Fruit fly (Drosophila melanogaster) whole organism, adult: ENCODE results near the gene CG31195.

Source experiments
- CG12768 ChIP-seq: fragments of 200-800 bp; sonication (Bioruptor generic); optimal IDR thresholded peaks from 2 replicates; lab custom pipeline; 2017; ENCODE audit warnings: missing biosample characterization, missing genetic modification characterization, mild to moderate bottlenecking, moderate library complexity, missing genetic modification reagents
- CG1620 ChIP-seq: fragments of 200-800 bp; sonication (Bioruptor generic); optimal IDR thresholded peaks from 2 replicates; lab custom pipeline; 2016; ENCODE audit warnings: missing biosample characterization, missing genetic modification characterization
- CG33017 ChIP-seq: fragments of 200-800 bp; sonication (Bioruptor generic); optimal IDR thresholded peaks from 2 replicates; lab custom pipeline; 2018; ENCODE audit warnings: missing biosample characterization, mild to moderate bottlenecking, missing genetic modification characterization, moderate library complexity
- CG5204 ChIP-seq: fragments of 200-800 bp; sonication (Bioruptor generic); optimal IDR thresholded peaks from 2 replicates; lab custom pipeline; 2016; ENCODE audit warnings: missing biosample characterization, missing genetic modification characterization
- CG7045 ChIP-seq: fragments of 200-800 bp; sonication (Bioruptor generic); optimal IDR thresholded peaks from 2 replicates; lab custom pipeline; 2017; ENCODE audit warnings: missing biosample characterization, mild to moderate bottlenecking, missing genetic modification characterization
- CG7101 ChIP-seq: fragments of 200-800 bp; sonication (Bioruptor generic); optimal IDR thresholded peaks from 2 replicates; lab custom pipeline; 2018; ENCODE audit warnings: missing biosample characterization, mild to moderate bottlenecking, missing genetic modification characterization, moderate library complexity
- cic ChIP-seq: fragments of 200-800 bp; sonication (Bioruptor generic); optimal IDR thresholded peaks from 2 replicates; lab custom pipeline; 2017; ENCODE audit warnings: missing biosample characterization, mild to moderate bottlenecking, missing genetic modification characterization, moderate library complexity
- cnc ChIP-seq, 2 experiments: fragments of >200 bp; optimal IDR thresholded peaks; 2 replicates each; lab custom pipeline; 2017
- pad ChIP-seq: fragments of 200-800 bp; sonication (Bioruptor generic); optimal IDR thresholded peaks from 3 replicates; lab custom pipeline; 2017; ENCODE audit warnings: missing biosample characterization, missing genetic modification characterization, mild to moderate bottlenecking, moderate library complexity, missing genetic modification reagents

dm6 chr3R:20749536-20749935 lies 12.6 kb downstream of the CG31195 start:
- TF ChIP-seq CG1620 (GFP tag; lab: Kevin White, UChicago): no peak
- TF ChIP-seq CG7101 (tag; lab: Kevin White, UChicago): no peak
- TF ChIP-seq pad: no peak
- TF ChIP-seq cnc (optimal IDR thresholded peaks at IDR 0.05; lab: Kevin White, UChicago): no peak
- TF ChIP-seq CG7045 (GFP tag; lab: Kevin White, UChicago): no peak
- TF ChIP-seq CG12768: no peak
- TF ChIP-seq cic (GFP tag; lab: Kevin White, UChicago): no peak
- no peak for TF ChIP-seq CG33017
- TF ChIP-seq CG5204 (GFP tag; lab: Kevin White, UChicago): no peak
